Worm (Caenorhabditis elegans) whole organism, mixed stage, embryonic: ENCODE measurements around the gene Y110A2AL.1.

Experiments
- blmp-1 ChIP-seq: fragments of 150-350 bp; optimal IDR thresholded peaks from 2 replicates; lab custom pipeline; 2014; ENCODE audit warnings: missing biosample characterization, missing genetic modification characterization
- ceh-43 ChIP-seq: fragments of 200-800 bp; sonication (Bioruptor generic); optimal IDR thresholded peaks from 2 replicates; lab custom pipeline; 2018; ENCODE audit warnings: mild to moderate bottlenecking, missing genetic modification characterization, moderate library complexity, missing compliant biosample characterization
- ces-1 ChIP-seq: fragments of 150-350 bp; optimal IDR thresholded peaks from 2 replicates; lab custom pipeline; 2014; ENCODE audit warnings: missing biosample characterization, missing genetic modification reagents, missing genetic modification characterization
- elt-3 ChIP-seq: fragments of 150-350 bp; optimal IDR thresholded peaks from 2 replicates; lab custom pipeline; 2014; ENCODE audit warnings: missing biosample characterization, missing genetic modification characterization
- lin-13 ChIP-seq: fragments of 150-350 bp; optimal IDR thresholded peaks from 2 replicates; lab custom pipeline; 2014; ENCODE audit warnings: missing biosample characterization, missing genetic modification characterization
- lsy-2 ChIP-seq: fragments of 150-350 bp; optimal IDR thresholded peaks from 2 replicates; lab custom pipeline; 2014; ENCODE audit warnings: missing biosample characterization, missing genetic modification characterization
- mep-1 ChIP-seq: fragments of 150-350 bp; optimal IDR thresholded peaks from 2 replicates; lab custom pipeline; 2017; ENCODE audit warnings: missing biosample characterization, missing genetic modification reagents, missing genetic modification characterization, inconsistent platforms
- mls-2 ChIP-seq: sonication (generic microtip); optimal IDR thresholded peaks from 2 replicates; lab custom pipeline; 2016; ENCODE audit warnings: mild to moderate bottlenecking, missing genetic modification characterization, moderate library complexity, missing compliant biosample characterization
- nhr-12 ChIP-seq: fragments of 150-350 bp; optimal IDR thresholded peaks from 2 replicates; lab custom pipeline; 2014; ENCODE audit warnings: missing biosample characterization, missing genetic modification characterization
- nhr-2 ChIP-seq: fragments of 150-350 bp; optimal IDR thresholded peaks from 2 replicates; lab custom pipeline; 2014; ENCODE audit warnings: missing biosample characterization, missing genetic modification characterization
- nhr-237 ChIP-seq: fragments of 150-350 bp; optimal IDR thresholded peaks from 2 replicates; lab custom pipeline; 2014; ENCODE audit warnings: missing biosample characterization, missing genetic modification characterization
- pha-4 ChIP-seq: fragments of 150-350 bp; optimal IDR thresholded peaks from 2 replicates; lab custom pipeline; 2018; ENCODE audit warnings: missing biosample characterization, missing genetic modification reagents, missing genetic modification characterization
- unc-39 ChIP-seq: fragments of 150-350 bp; optimal IDR thresholded peaks from 2 replicates; lab custom pipeline; 2014; ENCODE audit warnings: missing biosample characterization, missing genetic modification characterization
- ztf-11 ChIP-seq: fragments of 150-350 bp; optimal IDR thresholded peaks from 2 replicates; lab custom pipeline; 2014; ENCODE audit warnings: missing biosample characterization, missing genetic modification characterization

DNA sequence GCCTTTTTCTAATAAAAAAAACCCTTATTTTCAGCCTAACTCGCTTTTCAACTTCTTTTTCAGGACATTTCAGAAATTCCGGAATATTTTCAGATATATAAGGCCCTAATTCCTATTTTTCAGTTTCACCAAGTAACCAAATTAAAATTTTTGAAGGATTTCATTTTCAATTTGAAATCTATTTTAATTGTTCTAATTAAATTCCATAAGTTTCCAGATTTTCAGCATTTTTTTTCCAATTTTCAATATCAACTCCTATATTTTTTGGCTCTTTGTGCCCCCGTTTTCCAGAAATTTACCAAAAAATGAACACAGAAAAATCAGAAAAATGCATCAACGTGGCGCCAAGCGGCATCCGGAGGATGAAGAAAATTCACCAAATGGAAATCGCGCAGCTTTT is at the start of gene Y110A2AL.1:
- TF ChIP-seq unc-39 (tag; lab: Kevin White, UChicago): no peak
- TF ChIP-seq elt-3 (tag; lab: Kevin White, UChicago): no peak
- no peak for TF ChIP-seq lsy-2 (tag; lab: Kevin White, UChicago)
- no peak for TF ChIP-seq ceh-43
- TF ChIP-seq blmp-1 (tag; lab: Kevin White, UChicago): no peak
- TF ChIP-seq ztf-11 (tag; lab: Kevin White, UChicago): no peak
- no peak for TF ChIP-seq mls-2 (tag; lab: Kevin White, UChicago)
- no peak for TF ChIP-seq nhr-237
- TF ChIP-seq nhr-2: no peak
- no peak for TF ChIP-seq mep-1
- no peak for TF ChIP-seq ces-1
- no peak for TF ChIP-seq pha-4 (tag; lab: Kevin White, UChicago)
- no peak for TF ChIP-seq nhr-12 (tag; lab: Kevin White, UChicago)
- TF ChIP-seq lin-13: no peak
